Worm (Caenorhabditis elegans) whole organism, midembryonic: ENCODE results near the gene men-1.

Experiments
- T22C8.4 ChIP-seq: fragments of 200-800 bp; sonication (Bioruptor generic); IDR thresholded peaks from 2 replicates; pipeline ENCODE4 v1.3.6; 2022; ENCODE audit warnings: missing genetic modification characterization, missing compliant biosample characterization
- cog-1 ChIP-seq: sonication (generic microtip); optimal IDR thresholded peaks from 2 replicates; lab custom pipeline; 2016; ENCODE audit warnings: missing genetic modification characterization, missing compliant biosample characterization
- klf-2 ChIP-seq: fragments of 200-800 bp; sonication (Bioruptor generic); conservative IDR thresholded peaks from 2 replicates; pipeline ENCODE4 v1.3.6; 2022; ENCODE audit warnings: missing genetic modification reagents, missing genetic modification characterization, missing compliant biosample characterization
- ref-1 ChIP-seq: fragments of 200-800 bp; sonication (Bioruptor generic); conservative IDR thresholded peaks from 2 replicates; pipeline ENCODE4 v1.3.6; 2022; ENCODE audit warnings: missing genetic modification reagents, missing genetic modification characterization, missing compliant biosample characterization

- no peak for TF ChIP-seq ref-1 (GFP tag; lab: Robert Waterston, UW)
- no peak for TF ChIP-seq klf-2 (GFP tag; lab: Robert Waterston, UW)
- no peak for TF ChIP-seq T22C8.4
- TF ChIP-seq cog-1 (tag; lab: Kevin White, UChicago), result no peak
Measured at ce11 chrII:14256779-14257178, 22.9 kb upstream of the men-1 start, which contains the start of gene Y54G11A.19.
